Fruit fly (Drosophila melanogaster) ovary, adult (tissue): ENCODE data around the gene CG10657.

Experiments
- CG17801 ChIP-seq: fragments of 200-800 bp; optimal IDR thresholded peaks from 2 replicates; lab custom pipeline; 2019; ENCODE audit warnings: missing biosample characterization, mild to moderate bottlenecking, missing genetic modification characterization, moderate library complexity; ENCODE audit not compliant: partially characterized antibody

The CG10657 gene

dm6 chr3L:12496428-12497344 is at the start of gene CG10657:
TSS of gene CG10657 (minus strand) at chr3L:12497216.
- no peak for TF ChIP-seq CG17801

- TF ChIP-seq CG17801, result no peak
Measured at dm6 chr3L:12537123-12537522, 40.1 kb upstream of the CG10657 start, which contains the start of gene CG4069. TSS of gene CG4069 (minus strand) at chr3L:12537315.

- TF ChIP-seq CG17801, result peak; percentile 9
Measured at dm6 chr3L:12534318-12534717, 37.3 kb upstream of the CG10657 start, which contains the start of gene Pmm2. TSS of gene Pmm2 (plus strand) at chr3L:12534590.

- peak; percentile 81 for TF ChIP-seq CG17801
Measured at dm6 chr3L:12533392-12534070, 36.5 kb upstream of the CG10657 start, which contains the start of the genes Tsf2 and CG34242. TSS of gene Tsf2 (minus strand) at chr3L:12533724. TSS of gene CG34242 (plus strand) at chr3L:12533996.

- TF ChIP-seq CG17801, result no peak
Measured at dm6 chr3L:12532220-12532619, 35.2 kb upstream of the CG10657 start.

dm6 chr3L:12530044-12530443 is 33.0 kb upstream of the CG10657 start, which contains the start of gene nst:
TSS of gene nst (minus strand) at chr3L:12530171.
- no peak for TF ChIP-seq CG17801

dm6 chr3L:12529431-12530007 is 32.5 kb upstream of the CG10657 start:
- TF ChIP-seq CG17801, result no peak

- TF ChIP-seq CG17801, result peak; percentile 40
Measured at dm6 chr3L:12526433-12527113, 29.6 kb upstream of the CG10657 start, which contains the start of gene eIF2beta. TSS of gene eIF2beta (minus strand) at chr3L:12526731.

dm6 chr3L:12523941-12524340 is 26.9 kb upstream of the CG10657 start, which contains the start of the genes ver and Gcn5:
TSS of gene ver (plus strand) at chr3L:12523987.
TSS of gene Gcn5 (minus strand) at chr3L:12524014.
- peak; percentile 96 for TF ChIP-seq CG17801

- TF ChIP-seq CG17801, result no peak
Measured at dm6 chr3L:12519315-12519714, 22.3 kb upstream of the CG10657 start.

- TF ChIP-seq CG17801, result no peak
Measured at dm6 chr3L:12517443-12518209, 20.6 kb upstream of the CG10657 start.

- TF ChIP-seq CG17801, result peak; percentile 72
Measured at dm6 chr3L:12515691-12516455, 18.9 kb upstream of the CG10657 start.

dm6 chr3L:12514762-12515215 is 17.8 kb upstream of the CG10657 start, which contains the start of the genes sti and tral:
TSS of gene sti (minus strand) at chr3L:12514815.
TSS of gene tral (plus strand) at chr3L:12515059.
- TF ChIP-seq CG17801, result peak; percentile 82

dm6 chr3L:12507571-12507970 is 10.6 kb upstream of the CG10657 start, which contains the start of gene CG10654:
TSS of gene CG10654 (minus strand) at chr3L:12507840.
- no peak for TF ChIP-seq CG17801
